Fruit fly (Drosophila melanogaster): ENCODE measurements around the gene CG4364.

Gene CG4364

DNA sequence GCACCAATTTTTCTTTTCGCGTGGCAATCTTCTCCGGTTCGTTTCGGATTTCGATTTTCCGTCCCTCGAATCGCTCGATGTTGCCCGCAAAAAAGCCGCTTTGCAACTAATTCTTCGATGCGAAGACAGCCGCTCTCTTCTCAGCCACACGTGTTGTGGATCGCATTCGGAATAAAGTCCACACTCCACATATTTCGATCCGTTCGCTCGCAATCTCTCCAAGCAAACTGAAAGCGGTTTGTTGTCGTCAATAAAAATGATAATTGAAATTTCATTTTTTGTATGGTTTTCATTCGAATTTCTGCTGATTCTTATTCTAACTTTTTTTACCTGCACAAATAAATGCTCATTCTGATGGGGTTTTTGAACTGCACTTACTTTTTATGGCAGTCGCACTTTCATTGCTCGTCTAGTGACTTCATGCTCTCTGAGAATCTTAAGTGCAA lies 5.2 kb downstream of the CG4364 start, which contains the start of gene CG31710:
CG31710 (minus strand) TSS at position 83 of the 446 bp plus-strand sequence.
- TF ChIP-seq h (GFP tag; optimal IDR thresholded peaks at IDR 0.05): peak; percentile 1
- no peak for TF ChIP-seq usp (GFP tag; optimal IDR thresholded peaks at IDR 0.05)
- TF ChIP-seq dl (GFP tag; optimal IDR thresholded peaks at IDR 0.05; ENCODE audit: insufficient read depth in 1 of 2, partially characterized antibody in 2 of 2): peak in 1 of 2 experiments; percentile 7
- no peak for TF ChIP-seq jim (GFP tag; optimal IDR thresholded peaks at IDR 0.05)
- TF ChIP-seq Mio (GFP tag; optimal IDR thresholded peaks at IDR 0.05): no peak
- TF ChIP-seq Myc (optimal IDR thresholded peaks at IDR 0.05): no peak
- no peak for TF ChIP-seq ey (GFP tag; optimal IDR thresholded peaks at IDR 0.05)
- TF ChIP-seq CG32264 (GFP tag; optimal IDR thresholded peaks at IDR 0.05): no peak
- TF ChIP-seq Hr78 (GFP tag; optimal IDR thresholded peaks at IDR 0.05): no peak
- no peak for TF ChIP-seq pan (optimal IDR thresholded peaks at IDR 0.05)
- TF ChIP-seq GATAd (GFP tag; optimal IDR thresholded peaks at IDR 0.05): no peak
- TF ChIP-seq Hr83 (GFP tag; optimal IDR thresholded peaks at IDR 0.05; ENCODE audit: poor library complexity, severe bottlenecking): peak; percentile 62
- no peak for TF ChIP-seq Jra (GFP tag; optimal IDR thresholded peaks at IDR 0.05)
- no peak for TF ChIP-seq sv (GFP tag; optimal IDR thresholded peaks at IDR 0.05)
- TF ChIP-seq fru (GFP tag; optimal IDR thresholded peaks at IDR 0.05): peak; percentile 28
- no peak for TF ChIP-seq dsf (GFP tag; optimal IDR thresholded peaks at IDR 0.05; ENCODE audit: borderline replicate concordance)
- no peak for TF ChIP-seq OdsH (GFP tag; optimal IDR thresholded peaks at IDR 0.05)
- no peak for TF ChIP-seq CrebA (GFP tag; optimal IDR thresholded peaks at IDR 0.05; ENCODE audit: borderline replicate concordance)
- no peak for TF ChIP-seq HLH106 (tag; optimal IDR thresholded peaks at IDR 0.05)
- no peak for TF ChIP-seq Dfd (GFP tag; optimal IDR thresholded peaks at IDR 0.05)
- TF ChIP-seq Hnf4 (GFP tag; optimal IDR thresholded peaks at IDR 0.05): no peak
- TF ChIP-seq brk (GFP tag; optimal IDR thresholded peaks at IDR 0.05): peak; percentile 73
- TF ChIP-seq CG9705 (GFP tag; optimal IDR thresholded peaks at IDR 0.05): no peak
- no peak for TF ChIP-seq N (GFP tag; optimal IDR thresholded peaks at IDR 0.05)
- TF ChIP-seq br (GFP tag; optimal IDR thresholded peaks at IDR 0.05): no peak
- no peak for TF ChIP-seq Vsx2 (GFP tag; optimal IDR thresholded peaks at IDR 0.05; ENCODE audit: partially characterized antibody)
- no peak for TF ChIP-seq woc (GFP tag; optimal IDR thresholded peaks at IDR 0.05)
- TF ChIP-seq foxo (GFP tag; optimal IDR thresholded peaks at IDR 0.05): no peak
- TF ChIP-seq sage (GFP tag; optimal IDR thresholded peaks at IDR 0.05): no peak
- peak; percentile 10 for TF ChIP-seq Sp1 (GFP tag; optimal IDR thresholded peaks at IDR 0.05)
- no peak for TF ChIP-seq lola (GFP tag; optimal IDR thresholded peaks at IDR 0.05)
- no peak for TF ChIP-seq Abd-B (GFP tag; optimal IDR thresholded peaks at IDR 0.05)
- TF ChIP-seq Rel (GFP tag; optimal IDR thresholded peaks at IDR 0.05): no peak
- TF ChIP-seq Rel (tag; optimal IDR thresholded peaks at IDR 0.05): peak; percentile 7
- peak; percentile 10 for TF ChIP-seq psq (GFP tag; optimal IDR thresholded peaks at IDR 0.05)
- no peak for TF ChIP-seq dmrt93B (GFP tag; optimal IDR thresholded peaks at IDR 0.05)
- peak; percentile 46 for TF ChIP-seq Dif (GFP tag; optimal IDR thresholded peaks at IDR 0.05; ENCODE audit: partially characterized antibody)
- no peak for TF ChIP-seq tai (GFP tag; optimal IDR thresholded peaks at IDR 0.05)
- TF ChIP-seq rgr (GFP tag; optimal IDR thresholded peaks at IDR 0.05): no peak

DNA sequence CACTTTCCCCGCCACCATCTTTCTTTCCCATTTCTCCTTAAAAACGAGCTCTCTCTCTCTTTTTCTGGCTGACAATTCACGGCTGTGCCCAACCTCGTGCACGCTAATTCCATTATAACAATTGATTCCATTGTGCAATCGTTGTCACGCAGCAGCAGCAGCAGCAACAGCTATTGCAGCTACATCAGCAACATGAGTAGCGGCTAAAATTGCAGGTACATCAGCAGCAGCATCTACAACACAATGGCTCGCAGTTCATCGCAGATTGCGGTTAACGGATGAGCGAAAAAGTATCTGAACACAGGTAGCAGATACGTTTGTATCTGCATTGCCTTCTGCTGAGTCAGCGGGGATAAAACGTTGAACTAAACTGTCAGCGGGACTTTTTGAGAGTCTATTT lies 5.8 kb downstream of the CG4364 start:
- TF ChIP-seq Hnf4 (GFP tag; optimal IDR thresholded peaks at IDR 0.05) (no peak), Dfd (GFP tag; optimal IDR thresholded peaks at IDR 0.05) (no peak), Dif (GFP tag; optimal IDR thresholded peaks at IDR 0.05; ENCODE audit: partially characterized antibody) (no peak), jim (GFP tag; optimal IDR thresholded peaks at IDR 0.05) (no peak), Sp1 (GFP tag; optimal IDR thresholded peaks at IDR 0.05) (no peak)

DNA sequence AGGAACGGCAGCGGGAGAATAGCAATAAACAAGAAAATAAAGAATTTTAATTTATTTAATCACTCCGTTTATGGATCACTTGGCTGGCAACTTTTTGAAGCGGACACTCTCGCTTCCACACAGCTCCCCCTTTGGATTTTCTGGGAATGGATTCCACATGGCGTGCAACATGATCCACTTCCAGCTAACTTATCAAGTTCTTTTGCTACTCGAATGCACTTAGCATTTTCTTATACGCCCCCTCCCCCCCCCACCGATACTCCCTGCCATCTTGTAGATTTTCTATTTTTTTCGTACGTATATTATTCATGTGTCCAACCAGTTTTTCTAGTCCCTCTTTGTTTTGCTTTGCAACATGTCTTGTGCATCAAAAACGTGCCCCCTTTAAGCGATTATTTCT lies 6.7 kb downstream of the CG4364 start:
- no peak for TF ChIP-seq N (GFP tag; optimal IDR thresholded peaks at IDR 0.05)
- TF ChIP-seq psq (GFP tag; optimal IDR thresholded peaks at IDR 0.05): no peak
- no peak for TF ChIP-seq sv (GFP tag; optimal IDR thresholded peaks at IDR 0.05)
